Fruit fly (Drosophila melanogaster) whole organism, adult: ENCODE measurements around the gene aop.

Source experiments
- CG12768 ChIP-seq: fragments of 200-800 bp; sonication (Bioruptor generic); optimal IDR thresholded peaks from 2 replicates; lab custom pipeline; 2017; ENCODE audit warnings: missing biosample characterization, missing genetic modification characterization, mild to moderate bottlenecking, moderate library complexity, missing genetic modification reagents
- CG5204 ChIP-seq: fragments of 200-800 bp; sonication (Bioruptor generic); optimal IDR thresholded peaks from 2 replicates; lab custom pipeline; 2016; ENCODE audit warnings: missing biosample characterization, missing genetic modification characterization
- Clk ChIP-seq: fragments of 200-800 bp; sonication (Bioruptor generic); optimal IDR thresholded peaks from 2 replicates; lab custom pipeline; 2017; ENCODE audit warnings: missing biosample characterization, missing genetic modification characterization
- Mnt ChIP-seq: fragments of 200-800 bp; sonication (Bioruptor generic); optimal IDR thresholded peaks from 2 replicates; lab custom pipeline; 2016; ENCODE audit warnings: missing biosample characterization, mild to moderate bottlenecking, missing genetic modification characterization
- kay ChIP-seq: fragments of 200-800 bp; sonication (Bioruptor generic); peaks from one replicate; lab custom pipeline; 2016; ENCODE audit warnings: missing biosample characterization, missing genetic modification characterization, borderline replicate concordance

dm6 chr2L:2185373-2185772 is 6.8 kb upstream of the aop start:
- TF ChIP-seq Clk (GFP tag; lab: Kevin White, UChicago): no peak
- no peak for TF ChIP-seq CG5204
- no peak for TF ChIP-seq CG12768
- no peak for TF ChIP-seq Mnt (GFP tag; lab: Kevin White, UChicago)
- no peak for TF ChIP-seq kay (GFP tag; lab: Kevin White, UChicago)
